Worm (Caenorhabditis elegans) whole organism, L4 larva: ENCODE data around the gene his-17.

ENCODE experiments used
- ZK546.5 ChIP-seq, 2 experiments: sonication (generic microtip); optimal IDR thresholded peaks; 2 replicates each; lab custom pipeline; 2017; ENCODE audit warnings: missing biosample characterization in 2 of 2, missing genetic modification characterization in 2 of 2
- jun-1 ChIP-seq: fragments of 150-350 bp; optimal IDR thresholded peaks from 2 replicates; lab custom pipeline; 2014; ENCODE audit warnings: missing biosample characterization, missing genetic modification reagents, missing genetic modification characterization
- nhr-11 ChIP-seq: fragments of 150-350 bp; optimal IDR thresholded peaks from 2 replicates; lab custom pipeline; 2014; ENCODE audit warnings: missing biosample characterization, missing genetic modification characterization
- pha-4 ChIP-seq, 2 experiments: fragments of 150-350 bp in 1 of 2; fragments of 200-800 bp in 1 of 2; sonication (Bioruptor generic) in 1 of 2; IDR thresholded peaks in 1 of 2; optimal IDR thresholded peaks in 1 of 2; 2 replicates each; pipeline versions ENCODE4 v1.3.6 to Lab custom; 2014 to 2022; ENCODE audit warnings: missing genetic modification characterization in 2 of 2, missing genetic modification reagents in 2 of 2, missing biosample characterization in 1 of 2, missing compliant biosample characterization in 1 of 2
- unc-62 ChIP-seq, 3 experiments: fragments of 150-350 bp in 1 of 3; sonication (generic microtip); optimal IDR thresholded peaks in 2 of 3; peaks in 1 of 3; 1 replicate in 1 of 3; 2 replicates in 2 of 3; lab custom pipeline; 2014 to 2017; ENCODE audit warnings: missing biosample characterization in 3 of 3, missing genetic modification characterization in 3 of 3, missing genetic modification reagents in 3 of 3, missing genotype in 1 of 3

- 0 out of 2 replicates have a peak, but pooled peaks have one; percentile 25 for TF ChIP-seq pha-4 (GFP tag; IDR thresholded peaks at IDR 0.05; lab: Robert Waterston, UW)
- TF ChIP-seq pha-4 (tag; optimal IDR thresholded peaks at IDR 0.05; lab: Kevin White, UChicago), result no peak
- no peak for TF ChIP-seq unc-62 (GFP tag; optimal IDR thresholded peaks at IDR 0.05 in 1 of 2; lab: Kevin White, UChicago)
- TF ChIP-seq unc-62 (tag; optimal IDR thresholded peaks at IDR 0.05; lab: Kevin White, UChicago), result no peak
- no peak for TF ChIP-seq ZK546.5 (tag; optimal IDR thresholded peaks at IDR 0.05; lab: Kevin White, UChicago)
- no peak for TF ChIP-seq jun-1
- no peak for TF ChIP-seq nhr-11
Observed at ce11 chrV:8937476-8938249, 39.9 kb upstream of the his-17 start.
